Fruit fly (Drosophila melanogaster): ENCODE measurements around the gene CG11723.

dm6 chr2L:2132215-2132614 is 14.9 kb downstream of the CG11723 start:
- TF ChIP-seq CG8478 (optimal IDR thresholded peaks at IDR 0.05) (no peak), CTCF (optimal IDR thresholded peaks at IDR 0.05) (no peak)
